Worm (Caenorhabditis elegans) whole organism, L1 larva: ENCODE results near the gene D1046.2.

Source experiments
- aha-1 ChIP-seq: fragments of 150-350 bp; optimal IDR thresholded peaks from 2 replicates; lab custom pipeline; 2014; ENCODE audit warnings: missing biosample characterization, missing genetic modification characterization
- dsc-1 ChIP-seq: sonication (generic microtip); optimal IDR thresholded peaks from 2 replicates; lab custom pipeline; 2016; ENCODE audit warnings: mild to moderate bottlenecking, missing genetic modification characterization, missing compliant biosample characterization
- fos-1 ChIP-seq: fragments of 150-350 bp; optimal IDR thresholded peaks from 2 replicates; lab custom pipeline; 2014; ENCODE audit warnings: missing biosample characterization, missing genetic modification characterization
- mdl-1 ChIP-seq, 2 experiments: fragments of 150-350 bp; optimal IDR thresholded peaks; 2 replicates each; lab custom pipeline; 2014 to 2017; ENCODE audit warnings: missing biosample characterization in 2 of 2, missing genetic modification characterization in 2 of 2, inconsistent platforms in 1 of 2
- nhr-237 ChIP-seq: fragments of 150-350 bp; optimal IDR thresholded peaks from 2 replicates; lab custom pipeline; 2014; ENCODE audit warnings: missing biosample characterization, missing genetic modification characterization
- nhr-85 ChIP-seq: sonication (generic microtip); peaks from one replicate; lab custom pipeline; 2016; ENCODE audit warnings: missing genetic modification characterization, inconsistent platforms, missing compliant biosample characterization
- sup-37 ChIP-seq: fragments of 200-800 bp; sonication (Bioruptor generic); optimal IDR thresholded peaks from 2 replicates; lab custom pipeline; 2018; ENCODE audit warnings: mild to moderate bottlenecking, missing genetic modification characterization, missing compliant biosample characterization
- unc-86 ChIP-seq: sonication (generic microtip); optimal IDR thresholded peaks from 2 replicates; lab custom pipeline; 2016; ENCODE audit warnings: missing genetic modification characterization, missing compliant biosample characterization
- vab-15 ChIP-seq: sonication (generic microtip); optimal IDR thresholded peaks from 2 replicates; lab custom pipeline; 2017; ENCODE audit warnings: missing genotype, mild to moderate bottlenecking, missing genetic modification characterization, missing compliant biosample characterization
- zag-1 ChIP-seq: fragments of 150-350 bp; optimal IDR thresholded peaks from 2 replicates; lab custom pipeline; 2014; ENCODE audit warnings: missing biosample characterization, missing genetic modification characterization

DNA sequence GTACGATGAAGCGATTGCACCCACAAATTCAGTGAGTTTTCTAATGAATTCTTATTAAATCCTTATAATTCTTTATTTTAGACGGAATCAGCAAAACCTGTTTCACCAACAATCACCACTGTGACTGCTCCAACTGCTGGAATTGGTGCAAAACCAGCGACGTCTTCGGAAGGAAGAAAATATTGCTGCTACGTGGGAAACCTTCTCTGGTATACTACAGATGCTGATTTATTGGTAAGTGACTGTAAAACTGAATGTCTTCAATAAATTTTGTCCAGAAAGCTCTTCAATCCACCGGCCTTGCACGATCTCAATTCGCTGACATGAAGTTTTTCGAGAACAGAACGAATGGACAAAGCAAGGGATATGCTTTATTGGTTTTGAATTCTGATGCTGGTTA is 644 bp upstream of the D1046.2 start:
- no peak for TF ChIP-seq aha-1 (tag; lab: Kevin White, UChicago)
- TF ChIP-seq fos-1 (tag; lab: Kevin White, UChicago), result no peak
- TF ChIP-seq vab-15, result no peak
- no peak for TF ChIP-seq nhr-237
- no peak for TF ChIP-seq dsc-1 (tag; lab: Kevin White, UChicago)
- no peak for TF ChIP-seq zag-1
- TF ChIP-seq unc-86 (tag; lab: Kevin White, UChicago), result no peak
- no peak for TF ChIP-seq nhr-85 (tag; lab: Kevin White, UChicago)
- no peak for TF ChIP-seq sup-37 (GFP tag; lab: Kevin White, UChicago)
- no peak for TF ChIP-seq mdl-1 (tag; optimal IDR thresholded peaks at IDR 0.05; lab: Kevin White, UChicago)
